Fruit fly (Drosophila melanogaster): ENCODE data around the gene CG13625.

DNA sequence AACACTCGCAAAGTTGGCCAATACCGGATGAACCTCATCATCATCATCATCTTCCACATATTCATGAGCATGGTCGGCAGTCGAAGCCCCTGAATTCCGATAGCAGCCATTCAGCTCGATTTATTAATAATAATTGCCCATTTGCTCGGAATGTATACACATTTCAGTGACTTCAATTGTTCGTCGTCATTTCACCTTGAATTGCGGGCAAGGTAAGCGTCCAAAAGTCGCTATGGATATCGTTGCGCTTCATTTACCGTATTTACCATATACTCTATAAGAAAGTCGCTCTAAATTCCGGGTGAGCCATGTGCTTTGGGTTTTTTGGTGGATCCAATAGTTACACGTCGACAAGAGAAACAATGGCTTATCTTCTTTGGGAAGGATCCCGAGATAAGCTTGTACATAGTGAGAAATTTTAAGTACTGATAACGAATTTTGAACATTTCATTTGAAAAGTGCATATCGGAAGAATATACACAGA is 41.1 kb upstream of the CG13625 start:
- TF ChIP-seq CG33017 (tag; optimal IDR thresholded peaks at IDR 0.05), result peak; percentile 11
- TF ChIP-seq cic (GFP tag; optimal IDR thresholded peaks at IDR 0.05), result no peak
- no peak for TF ChIP-seq Crg-1 (GFP tag; optimal IDR thresholded peaks at IDR 0.05)
- TF ChIP-seq CG11617 (GFP tag; optimal IDR thresholded peaks at IDR 0.05), result peak; percentile 14
- no peak for TF ChIP-seq toe (GFP tag; optimal IDR thresholded peaks at IDR 0.05)
- TF ChIP-seq CG1620 (GFP tag; optimal IDR thresholded peaks at IDR 0.05), result no peak
- TF ChIP-seq CG14711 (tag; optimal IDR thresholded peaks at IDR 0.05), result peak; percentile 37
- TF ChIP-seq CG7045 (GFP tag; optimal IDR thresholded peaks at IDR 0.05), result peak; percentile 65
- peak; percentile 17 for TF ChIP-seq Clk (GFP tag; optimal IDR thresholded peaks at IDR 0.05)
- TF ChIP-seq pad (GFP tag; optimal IDR thresholded peaks at IDR 0.05), result peak; percentile 30
- no peak for TF ChIP-seq cnc (optimal IDR thresholded peaks at IDR 0.05)
- TF ChIP-seq ovo (GFP tag; optimal IDR thresholded peaks at IDR 0.05), result no peak
- TF ChIP-seq bab1 (GFP tag; optimal IDR thresholded peaks at IDR 0.05), result peak; percentile 34
